Worm (Caenorhabditis elegans): Measurements from ENCODE around the gene C14E2.1.

Gene C14E2.1

ce11 chrX:1853596-1853995 is 27.3 kb downstream of the C14E2.1 start, which contains the start of gene T26C11.9 (continued):
- TF ChIP-seq fos-1 (tag; optimal IDR thresholded peaks at IDR 0.05) (no peak), arid-1 (GFP tag; conservative IDR thresholded peaks at IDR 0.05) (no peak), zfp-3 (GFP tag; conservative IDR thresholded peaks at IDR 0.05) (no peak), Y5F2A.4 (GFP tag; optimal IDR thresholded peaks at IDR 0.05) (no peak), sdz-12 (GFP tag; optimal IDR thresholded peaks at IDR 0.05) (no peak), nhr-28 (tag; optimal IDR thresholded peaks at IDR 0.05) (no peak), Y48G9A.11 (GFP tag; IDR thresholded peaks at IDR 0.05) (no peak), aha-1 (tag) (no peak), daf-16 (GFP tag; optimal IDR thresholded peaks at IDR 0.05) (no peak), daf-16 (tag; optimal IDR thresholded peaks at IDR 0.05) (no peak), T20F7.1 (GFP tag; optimal IDR thresholded peaks at IDR 0.05) (no peak), madf-9 (GFP tag; conservative IDR thresholded peaks at IDR 0.05) (no peak), ceh-28 (tag; optimal IDR thresholded peaks at IDR 0.05) (no peak), hif-1 (tag; optimal IDR thresholded peaks at IDR 0.05) (peak in 1 of 2 experiments; percentile 57), snpc-1.2 (GFP tag; IDR thresholded peaks at IDR 0.05) (no peak), D1046.2 (GFP tag; IDR thresholded peaks at IDR 0.05) (no peak), nhr-102 (tag; optimal IDR thresholded peaks at IDR 0.05) (no peak), lin-39 (tag; optimal IDR thresholded peaks at IDR 0.05) (no peak), cey-2 (tag; optimal IDR thresholded peaks at IDR 0.05; ENCODE audit: borderline replicate concordance, insufficient read depth) (no peak), lsy-2 (tag; optimal IDR thresholded peaks at IDR 0.05) (peak in 1 of 2 experiments; percentile 3), daf-12 (tag; optimal IDR thresholded peaks at IDR 0.05) (no peak), mes-2 (tag; optimal IDR thresholded peaks at IDR 0.05; ENCODE audit: poor library complexity, severe bottlenecking) (peak; percentile 89), pqm-1 (tag; optimal IDR thresholded peaks at IDR 0.05) (no peak), F26F4.8 (GFP tag; conservative IDR thresholded peaks at IDR 0.05) (no peak), hlh-30 (tag; optimal IDR thresholded peaks at IDR 0.05; ENCODE audit: insufficient read depth) (no peak), lir-3 (tag; optimal IDR thresholded peaks at IDR 0.05) (no peak), spr-1 (tag; optimal IDR thresholded peaks at IDR 0.05) (no peak), ceh-20 (GFP tag; IDR thresholded peaks at IDR 0.05) (no peak), mxl-3 (GFP tag; optimal IDR thresholded peaks at IDR 0.05) (no peak), mep-1 (tag; optimal IDR thresholded peaks at IDR 0.05) (no peak), spr-3 (GFP tag; optimal IDR thresholded peaks at IDR 0.05) (no peak), lin-1 (GFP tag; IDR thresholded peaks at IDR 0.05) (no peak), Y75B8A.6 (GFP tag; IDR thresholded peaks at IDR 0.05) (no peak), unc-130 (GFP tag; optimal IDR thresholded peaks at IDR 0.05) (no peak), nhr-77 (tag; optimal IDR thresholded peaks at IDR 0.05) (no peak), lin-38 (GFP tag; IDR thresholded peaks at IDR 0.05) (no peak), unc-62 (GFP tag; optimal IDR thresholded peaks at IDR 0.05 in 1 of 2) (no peak), unc-62 (tag; optimal IDR thresholded peaks at IDR 0.05) (no peak), F10B5.3 (tag; optimal IDR thresholded peaks at IDR 0.05) (no peak), nhr-111 (GFP tag; optimal IDR thresholded peaks at IDR 0.05) (no peak), R02D3.7 (tag; optimal IDR thresholded peaks at IDR 0.05) (no peak), jun-1 (tag; optimal IDR thresholded peaks at IDR 0.05) (no peak), gei-8 (GFP tag; optimal IDR thresholded peaks at IDR 0.05) (no peak), daf-19 (GFP tag; conservative IDR thresholded peaks at IDR 0.05) (no peak), F37D6.2 (tag; optimal IDR thresholded peaks at IDR 0.05) (no peak), hmg-1.1 (GFP tag; IDR thresholded peaks at IDR 0.05) (peak; percentile 52; the same call in 1 of the 2 replicates), attf-4 (tag; optimal IDR thresholded peaks at IDR 0.05) (no peak), saeg-2 (GFP tag; IDR thresholded peaks at IDR 0.05) (no peak)

Data from whole organism, L4 larva.